Fruit fly (Drosophila melanogaster): ENCODE data around the gene nAChRbeta3.

Gene nAChRbeta3

DNA sequence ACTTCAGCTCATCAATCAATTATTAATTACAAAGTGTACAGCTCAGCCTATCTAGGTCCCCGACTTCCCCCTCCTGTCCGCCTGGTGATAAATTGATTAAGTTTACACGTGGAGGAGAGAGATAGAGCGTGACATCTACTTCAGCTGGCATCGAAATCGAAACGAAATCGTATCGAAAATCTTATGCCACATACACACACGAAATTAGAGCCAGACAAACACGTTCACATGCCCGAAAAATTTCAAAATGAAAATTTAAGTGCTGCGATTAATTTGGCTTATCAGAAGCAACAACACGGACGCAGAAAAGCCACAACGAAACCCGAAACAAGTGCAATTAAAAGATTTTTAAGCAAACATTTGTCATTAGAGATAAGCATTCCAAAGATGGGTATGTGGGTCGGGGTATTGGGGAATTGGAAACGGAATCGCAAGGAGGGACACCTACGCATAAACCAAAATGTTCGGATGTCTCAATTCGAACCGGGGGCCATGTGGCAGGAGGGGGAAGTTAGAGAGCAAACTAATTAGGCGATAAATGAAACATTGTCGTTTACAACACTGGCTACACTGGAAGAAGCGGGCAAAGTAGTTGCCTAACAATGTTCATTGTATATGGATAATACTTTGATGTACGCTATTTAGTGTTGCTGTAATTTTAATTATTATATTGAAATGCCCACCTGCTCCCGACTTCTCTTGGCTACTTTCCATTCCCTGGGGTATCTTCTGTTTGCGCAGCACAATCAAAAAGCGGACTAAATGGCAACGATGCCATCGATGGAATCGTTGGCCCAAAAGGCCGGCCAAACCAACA, 47.1 kb upstream of the nAChRbeta3 start (continued):
- TF ChIP-seq lilli (GFP tag; optimal IDR thresholded peaks at IDR 0.05): peak; percentile 1
- TF ChIP-seq bbx (GFP tag; IDR thresholded peaks at IDR 0.05; ENCODE audit: partially characterized antibody): no peak
- no peak for TF ChIP-seq CG4360 (GFP tag; IDR thresholded peaks at IDR 0.05)
- no peak for TF ChIP-seq Antp (GFP tag; optimal IDR thresholded peaks at IDR 0.05)
- TF ChIP-seq CG3847 (GFP tag; IDR thresholded peaks at IDR 0.05): 0 out of 2 replicates have a peak, but pooled peaks have one; percentile 29
- no peak for TF ChIP-seq CG8359 (GFP tag; optimal IDR thresholded peaks at IDR 0.05; ENCODE audit: borderline replicate concordance)
- TF ChIP-seq CG4617 (GFP tag; optimal IDR thresholded peaks at IDR 0.05; ENCODE audit: borderline replicate concordance): no peak
- no peak for TF ChIP-seq al (GFP tag; IDR thresholded peaks at IDR 0.05)
- TF ChIP-seq gsb-n (tag; optimal IDR thresholded peaks at IDR 0.05): no peak
- no peak for TF ChIP-seq CG3838 (GFP tag; optimal IDR thresholded peaks at IDR 0.05)
- TF ChIP-seq dmrt99B (tag; optimal IDR thresholded peaks at IDR 0.05): no peak
- TF ChIP-seq CG14860 (GFP tag; IDR thresholded peaks at IDR 0.05; ENCODE audit: partially characterized antibody): no peak
- TF ChIP-seq ATbp (GFP tag; optimal IDR thresholded peaks at IDR 0.05): peak; percentile 23
- TF ChIP-seq dpn (GFP tag; optimal IDR thresholded peaks at IDR 0.05): peak in 1 of 2 experiments; percentile 9
- TF ChIP-seq lmd (GFP tag; IDR thresholded peaks at IDR 0.05): 0 out of 2 replicates have a peak, but pooled peaks have one; percentile 7
- TF ChIP-seq CG18599 (GFP tag; optimal IDR thresholded peaks at IDR 0.05): peak; percentile 24
- no peak for TF ChIP-seq CG32767 (GFP tag; IDR thresholded peaks at IDR 0.05)
- no peak for TF ChIP-seq CG13894 (tag; optimal IDR thresholded peaks at IDR 0.05)
- TF ChIP-seq CG17361 (GFP tag; IDR thresholded peaks at IDR 0.05): 0 out of 3 replicates have a peak, but pooled peaks have one; percentile 10
- no peak for TF ChIP-seq en (GFP tag; optimal IDR thresholded peaks at IDR 0.05)
- TF ChIP-seq tin (GFP tag; optimal IDR thresholded peaks at IDR 0.05): no peak
- TF ChIP-seq CkIIα-i1 (GFP tag; IDR thresholded peaks at IDR 0.05): no peak
- TF ChIP-seq nerfin-1 (tag; optimal IDR thresholded peaks at IDR 0.05): no peak
- no peak for TF ChIP-seq otp (GFP tag; IDR thresholded peaks at IDR 0.05)
- no peak for TF ChIP-seq CG9817 (tag; optimal IDR thresholded peaks at IDR 0.05)
- no peak for TF ChIP-seq CG5953 (GFP tag; IDR thresholded peaks at IDR 0.05)
- no peak for TF ChIP-seq CG14050 (GFP tag; IDR thresholded peaks at IDR 0.05)
- TF ChIP-seq CG10321 (GFP tag; IDR thresholded peaks at IDR 0.05): no peak
- TF ChIP-seq CG30403 (GFP tag; optimal IDR thresholded peaks at IDR 0.05): peak; percentile 11
- TF ChIP-seq dimm (GFP tag; IDR thresholded peaks at IDR 0.05): no peak
- TF ChIP-seq CG11456 (GFP tag; IDR thresholded peaks at IDR 0.05): no peak
- no peak for TF ChIP-seq CG10431 (GFP tag; optimal IDR thresholded peaks at IDR 0.05)
- no peak for TF ChIP-seq Ada2b (GFP tag; IDR thresholded peaks at IDR 0.05)
- no peak for TF ChIP-seq CG12104 (GFP tag; optimal IDR thresholded peaks at IDR 0.05)
- TF ChIP-seq CG16813 (GFP tag; IDR thresholded peaks at IDR 0.05; ENCODE audit: partially characterized antibody): no peak
- TF ChIP-seq Tbp (GFP tag; optimal IDR thresholded peaks at IDR 0.05): no peak
- no peak for TF ChIP-seq Awh (GFP tag; IDR thresholded peaks at IDR 0.05)
- 0 out of 2 replicates have a peak, but pooled peaks have one; percentile 11 for TF ChIP-seq vvl (GFP tag; IDR thresholded peaks at IDR 0.05)
- TF ChIP-seq CG12744 (GFP tag; optimal IDR thresholded peaks at IDR 0.05): no peak
- TF ChIP-seq CG18619 (GFP tag; optimal IDR thresholded peaks at IDR 0.05): no peak
- no peak for TF ChIP-seq Kr (GFP tag; optimal IDR thresholded peaks at IDR 0.05)
- TF ChIP-seq ems (GFP tag; optimal IDR thresholded peaks at IDR 0.05): no peak
- TF ChIP-seq zen (tag; optimal IDR thresholded peaks at IDR 0.05): no peak
- no peak for TF ChIP-seq aop (GFP tag; IDR thresholded peaks at IDR 0.05)
- no peak for TF ChIP-seq CG18011 (GFP tag; optimal IDR thresholded peaks at IDR 0.05)
- no peak for TF ChIP-seq Chrac-16 (GFP tag; optimal IDR thresholded peaks at IDR 0.05)
- no peak for TF ChIP-seq nom (GFP tag; optimal IDR thresholded peaks at IDR 0.05)
- no peak for TF ChIP-seq CG17328 (GFP tag; IDR thresholded peaks at IDR 0.05)
- no peak for TF ChIP-seq br (optimal IDR thresholded peaks at IDR 0.05)
- TF ChIP-seq jumu (GFP tag; optimal IDR thresholded peaks at IDR 0.05): no peak

Data from whole organism, embryonic.